Fruit fly (Drosophila melanogaster) whole organism, wandering third instar larva: Measurements from ENCODE around the gene PrBP.

ENCODE experiments used
- CG32264 ChIP-seq: fragments of 200-800 bp; sonication (Bioruptor generic); optimal IDR thresholded peaks from 2 replicates; lab custom pipeline; 2016; ENCODE audit warnings: missing biosample characterization, missing genetic modification characterization
- CrebA ChIP-seq: fragments of 200-800 bp; sonication (Bioruptor generic); optimal IDR thresholded peaks from 2 replicates; lab custom pipeline; 2016; ENCODE audit warnings: missing biosample characterization, mild to moderate bottlenecking, missing genetic modification characterization, borderline replicate concordance
- br ChIP-seq: fragments of 200-800 bp; sonication (Bioruptor generic); optimal IDR thresholded peaks from 2 replicates; lab custom pipeline; 2016; ENCODE audit warnings: missing biosample characterization, missing genetic modification characterization
- h ChIP-seq: fragments of 200-800 bp; sonication (Bioruptor generic); optimal IDR thresholded peaks from 3 replicates; lab custom pipeline; 2016; ENCODE audit warnings: missing biosample characterization, mild to moderate bottlenecking, missing genetic modification characterization
- lola ChIP-seq: fragments of >200 bp; optimal IDR thresholded peaks from 2 replicates; lab custom pipeline; 2017; ENCODE audit warnings: missing biosample characterization, missing genetic modification characterization
- pan ChIP-seq: fragments of >200 bp; optimal IDR thresholded peaks from 2 replicates; lab custom pipeline; 2017
- psq ChIP-seq: fragments of 200-800 bp; sonication (Bioruptor generic); optimal IDR thresholded peaks from 3 replicates; lab custom pipeline; 2017; ENCODE audit warnings: missing biosample characterization, mild to moderate bottlenecking, missing genetic modification characterization, moderate library complexity
- rgr ChIP-seq: fragments of 200-800 bp; sonication (Bioruptor generic); optimal IDR thresholded peaks from 3 replicates; lab custom pipeline; 2016; ENCODE audit warnings: missing biosample characterization, mild to moderate bottlenecking, missing genetic modification characterization
- sage ChIP-seq: fragments of 200-800 bp; sonication (Bioruptor generic); optimal IDR thresholded peaks from 2 replicates; lab custom pipeline; 2016; ENCODE audit warnings: missing biosample characterization, mild to moderate bottlenecking, missing genetic modification characterization
- tai ChIP-seq: sonication (Bioruptor generic); optimal IDR thresholded peaks from 2 replicates; lab custom pipeline; 2016; ENCODE audit warnings: missing biosample characterization, missing genetic modification characterization
- usp ChIP-seq: fragments of >200 bp; optimal IDR thresholded peaks from 2 replicates; lab custom pipeline; 2017; ENCODE audit warnings: missing biosample characterization, missing genetic modification characterization

DNA sequence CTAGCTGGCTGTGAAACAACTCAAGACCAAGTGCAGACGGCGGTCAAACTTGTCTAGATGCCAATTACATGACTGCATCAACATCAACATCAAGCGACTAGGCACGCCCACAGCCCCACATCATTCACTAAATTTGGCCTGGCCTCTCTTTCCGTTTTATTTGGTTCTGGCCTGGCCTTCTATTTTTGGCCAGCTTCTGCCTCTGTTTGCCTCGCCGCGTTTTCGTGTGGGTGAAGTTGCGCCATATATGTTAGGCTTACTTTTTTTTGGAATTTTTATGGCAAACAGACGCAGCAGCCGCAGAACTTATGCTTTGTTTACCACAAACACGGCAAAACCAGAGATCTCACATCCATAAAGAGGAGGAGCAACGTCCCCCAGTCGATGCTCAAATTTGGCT, 29.7 kb upstream of the PrBP start:
- no peak for TF ChIP-seq h
- no peak for TF ChIP-seq sage (GFP tag; lab: Kevin White, UChicago)
- no peak for TF ChIP-seq usp (GFP tag; lab: Kevin White, UChicago)
- no peak for TF ChIP-seq tai
- TF ChIP-seq br, result no peak
- TF ChIP-seq rgr, result no peak
- TF ChIP-seq pan (lab: Kevin White, UChicago), result no peak
- no peak for TF ChIP-seq CG32264
- no peak for TF ChIP-seq psq
- TF ChIP-seq CrebA, result no peak
- TF ChIP-seq lola (GFP tag; lab: Kevin White, UChicago), result no peak
